Worm (Caenorhabditis elegans): ENCODE results near the gene R13A5.7.

The R13A5.7 gene

DNA sequence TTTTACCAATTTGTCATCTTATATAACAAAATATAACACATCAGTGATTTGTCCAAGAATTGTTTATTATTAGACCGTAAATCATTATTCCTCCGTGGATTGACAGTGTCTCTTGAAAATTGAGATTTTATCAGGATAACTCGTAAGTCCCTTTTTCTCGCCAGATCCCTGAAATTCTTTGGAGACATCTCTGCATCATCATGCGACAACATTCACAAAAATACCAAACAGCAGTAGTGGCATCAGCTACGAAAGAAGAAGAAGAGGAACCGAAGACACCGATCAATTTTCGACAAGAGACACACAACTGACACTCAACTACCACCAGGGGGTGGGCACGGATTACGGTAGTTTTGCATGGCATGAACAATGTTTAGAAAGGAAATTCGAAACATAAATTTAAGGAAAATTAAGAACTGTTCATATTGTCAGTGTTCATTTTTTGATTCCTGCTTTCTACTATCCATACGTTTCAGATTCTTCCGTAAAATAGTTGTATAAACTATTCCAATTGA, 45.0 kb downstream of the R13A5.7 start:
- TF ChIP-seq ztf-23 (GFP tag; IDR thresholded peaks at IDR 0.05) (no peak), med-1 (GFP tag; optimal IDR thresholded peaks at IDR 0.05; ENCODE audit: insufficient read depth) (no peak), ztf-29 (GFP tag; IDR thresholded peaks at IDR 0.05) (no peak), klf-2 (GFP tag; conservative IDR thresholded peaks at IDR 0.05) (no peak), ref-1 (GFP tag; conservative IDR thresholded peaks at IDR 0.05) (no peak), cog-1 (tag; optimal IDR thresholded peaks at IDR 0.05) (no peak), flt-1 (GFP tag; IDR thresholded peaks at IDR 0.05) (no peak), T22C8.4 (GFP tag; IDR thresholded peaks at IDR 0.05) (no peak), tab-1 (GFP tag; IDR thresholded peaks at IDR 0.05) (no peak)

- no peak for TF ChIP-seq ref-1 (GFP tag; conservative IDR thresholded peaks at IDR 0.05)
- no peak for TF ChIP-seq tab-1 (GFP tag; IDR thresholded peaks at IDR 0.05)
- no peak for TF ChIP-seq flt-1 (GFP tag; IDR thresholded peaks at IDR 0.05)
- no peak for TF ChIP-seq ztf-29 (GFP tag; IDR thresholded peaks at IDR 0.05)
- no peak for TF ChIP-seq klf-2 (GFP tag; conservative IDR thresholded peaks at IDR 0.05)
- no peak for TF ChIP-seq ztf-23 (GFP tag; IDR thresholded peaks at IDR 0.05)
- no peak for TF ChIP-seq med-1 (GFP tag; optimal IDR thresholded peaks at IDR 0.05; ENCODE audit: insufficient read depth)
- no peak for TF ChIP-seq T22C8.4 (GFP tag; IDR thresholded peaks at IDR 0.05)
- TF ChIP-seq cog-1 (tag; optimal IDR thresholded peaks at IDR 0.05), result no peak
These were observed 48.8 kb downstream of the R13A5.7 start, which contains the start of gene lig-4 for ce11 chrIII:7521163-7521562. Gene lig-4 (plus strand): TSS chrIII:7521463.

DNA sequence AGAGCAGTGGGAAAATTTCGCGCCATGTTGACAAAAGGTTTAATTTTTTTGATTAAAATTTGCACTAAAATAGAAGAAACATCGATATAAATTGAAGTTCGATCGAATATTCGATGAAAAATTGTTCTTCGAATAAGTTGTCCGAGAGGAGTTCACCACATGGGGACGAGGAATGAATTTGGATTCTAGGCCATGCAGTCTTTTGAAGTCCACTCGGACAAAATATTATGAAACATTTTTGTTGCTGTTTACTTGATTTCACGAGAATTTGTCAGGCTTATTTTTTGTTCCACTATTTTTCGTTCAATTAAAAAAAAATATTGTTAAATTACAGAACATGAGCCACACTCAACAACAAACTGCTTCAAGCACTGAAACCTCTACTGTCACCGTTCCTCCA, 49.3 kb downstream of the R13A5.7 start, which contains the start of the genes cux-7 and C07H6.2:
Gene cux-7, minus strand, starts transcription at position 174 of the 400 bp plus-strand sequence.
Gene C07H6.2, plus strand, starts transcription at position 338 of the 400 bp plus-strand sequence.
- no peak for TF ChIP-seq med-1 (GFP tag; optimal IDR thresholded peaks at IDR 0.05; ENCODE audit: insufficient read depth)
- TF ChIP-seq tab-1 (GFP tag; IDR thresholded peaks at IDR 0.05), result no peak
- peak; percentile 87 for TF ChIP-seq flt-1 (GFP tag; IDR thresholded peaks at IDR 0.05)
- TF ChIP-seq cog-1 (tag; optimal IDR thresholded peaks at IDR 0.05), result peak; percentile 80
- TF ChIP-seq ref-1 (GFP tag; conservative IDR thresholded peaks at IDR 0.05), result peak; percentile 42; the same call in 1 of the 2 replicates
- no peak; the same call in none of the 2 replicates for TF ChIP-seq ztf-23 (GFP tag; IDR thresholded peaks at IDR 0.05)
- TF ChIP-seq ztf-29 (GFP tag; IDR thresholded peaks at IDR 0.05), result peak; percentile 50; the same call in 1 of the 2 replicates
- peak; percentile 65; the same call in 1 of the 2 replicates for TF ChIP-seq klf-2 (GFP tag; conservative IDR thresholded peaks at IDR 0.05)
- peak; percentile 24; the same call in 1 of the 2 replicates for TF ChIP-seq T22C8.4 (GFP tag; IDR thresholded peaks at IDR 0.05)

DNA sequence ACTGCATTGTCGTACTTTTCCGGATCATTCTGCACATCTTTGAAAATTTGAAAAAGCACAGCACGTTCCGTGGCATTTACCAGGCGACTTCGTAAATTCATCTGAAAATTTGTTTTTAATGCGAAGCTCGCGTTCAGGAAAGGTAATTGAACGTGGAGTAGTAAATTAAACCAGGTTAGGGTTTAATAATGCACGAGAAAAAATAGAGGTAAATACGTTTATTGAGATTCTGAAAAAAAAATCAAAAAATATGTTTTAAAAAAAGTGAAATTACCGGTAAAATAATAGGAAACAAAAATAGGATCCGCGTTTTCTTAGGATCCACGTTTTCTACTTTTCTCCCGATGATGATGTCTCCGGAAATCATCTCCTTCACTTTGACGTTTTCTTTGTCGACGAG, 51.5 kb downstream of the R13A5.7 start, which contains the start of gene clk-2:
Gene clk-2, minus strand, starts transcription at position 101 of the 400 bp plus-strand sequence.
- no peak for TF ChIP-seq tab-1 (GFP tag; IDR thresholded peaks at IDR 0.05)
- no peak for TF ChIP-seq ref-1 (GFP tag; conservative IDR thresholded peaks at IDR 0.05)
- TF ChIP-seq klf-2 (GFP tag; conservative IDR thresholded peaks at IDR 0.05), result no peak
- no peak for TF ChIP-seq ztf-23 (GFP tag; IDR thresholded peaks at IDR 0.05)
- no peak for TF ChIP-seq ztf-29 (GFP tag; IDR thresholded peaks at IDR 0.05)
- TF ChIP-seq cog-1 (tag; optimal IDR thresholded peaks at IDR 0.05), result no peak
- no peak for TF ChIP-seq flt-1 (GFP tag; IDR thresholded peaks at IDR 0.05)
- no peak for TF ChIP-seq T22C8.4 (GFP tag; IDR thresholded peaks at IDR 0.05)
- no peak for TF ChIP-seq med-1 (GFP tag; optimal IDR thresholded peaks at IDR 0.05; ENCODE audit: insufficient read depth)
